Worm (Caenorhabditis elegans) whole organism, L4 larva: ENCODE measurements around the gene T22B7.8.
A peak's percentile ranks its signal among the peaks of the same experiment; 100 is the strongest.

ENCODE experiments used
- D1046.2 ChIP-seq: fragments of 200-800 bp; sonication (Bioruptor generic); IDR thresholded peaks from 2 replicates; pipeline ENCODE4 v1.3.6; 2022; ENCODE audit warnings: missing genetic modification characterization, missing compliant biosample characterization
- F10B5.3 ChIP-seq: sonication (generic microtip); optimal IDR thresholded peaks from 2 replicates; lab custom pipeline; 2016; ENCODE audit warnings: mild to moderate bottlenecking, missing genetic modification characterization, missing compliant biosample characterization
- F37D6.2 ChIP-seq: sonication (generic microtip); optimal IDR thresholded peaks from 2 replicates; lab custom pipeline; 2016; ENCODE audit warnings: mild to moderate bottlenecking, missing genetic modification characterization, missing compliant biosample characterization
- R02D3.7 ChIP-seq: fragments of 150-350 bp; sonication (generic microtip); optimal IDR thresholded peaks from 3 replicates; lab custom pipeline; 2014; ENCODE audit warnings: missing biosample characterization, missing genetic modification characterization
- T20F7.1 ChIP-seq: fragments of 200-800 bp; sonication (Bioruptor generic); optimal IDR thresholded peaks from 2 replicates; lab custom pipeline; 2018; ENCODE audit warnings: mild to moderate bottlenecking, missing genetic modification characterization, missing compliant biosample characterization
- Y75B8A.6 ChIP-seq: fragments of 200-800 bp; sonication (Bioruptor generic); IDR thresholded peaks from 2 replicates; pipeline ENCODE4 v1.3.6; 2022; ENCODE audit warnings: missing genetic modification reagents, missing genetic modification characterization, missing compliant biosample characterization
- aly-2 ChIP-seq: sonication (generic microtip); optimal IDR thresholded peaks from 2 replicates; lab custom pipeline; 2018; ENCODE audit warnings: missing biosample characterization, missing genetic modification characterization
- attf-4 ChIP-seq: sonication (generic microtip); optimal IDR thresholded peaks from 3 replicates; lab custom pipeline; 2017; ENCODE audit warnings: missing biosample characterization, missing genetic modification characterization
- ceh-28 ChIP-seq: fragments of 150-350 bp; optimal IDR thresholded peaks from 2 replicates; lab custom pipeline; 2014; ENCODE audit warnings: missing biosample characterization, missing genetic modification reagents, missing genetic modification characterization
- ceh-44 ChIP-seq: fragments of 200-800 bp; sonication (Bioruptor generic); IDR thresholded peaks from 2 replicates; pipeline ENCODE4 v1.3.6; 2022; ENCODE audit warnings: missing genetic modification reagents, missing genetic modification characterization, missing compliant biosample characterization
- ceh-62 ChIP-seq: sonication (generic microtip); optimal IDR thresholded peaks from 2 replicates; lab custom pipeline; 2017; ENCODE audit warnings: missing biosample characterization, missing genetic modification characterization
- ceh-82 ChIP-seq: sonication (generic microtip); optimal IDR thresholded peaks from 2 replicates; lab custom pipeline; 2017; ENCODE audit warnings: missing biosample characterization, missing genetic modification characterization
- ces-1 ChIP-seq: fragments of 150-350 bp; sonication (generic microtip); optimal IDR thresholded peaks from 4 replicates; lab custom pipeline; 2014; ENCODE audit warnings: missing biosample characterization, missing genetic modification reagents, missing genetic modification characterization
- cey-2 ChIP-seq: sonication (generic microtip); optimal IDR thresholded peaks from 3 replicates; lab custom pipeline; 2017; ENCODE audit warnings: missing genetic modification characterization, mild to moderate bottlenecking, missing compliant biosample characterization, antibody characterized with exemption, borderline replicate concordance; ENCODE audit not compliant: insufficient read depth
- ctbp-1 ChIP-seq: fragments of 200-800 bp; sonication (Bioruptor generic); IDR thresholded peaks from 2 replicates; pipeline ENCODE4 v1.3.6; 2022; ENCODE audit warnings: missing genetic modification reagents, missing genetic modification characterization, missing compliant biosample characterization
- daf-16 ChIP-seq, 3 experiments: sonication (generic microtip); optimal IDR thresholded peaks; 2 replicates each; lab custom pipeline; 2016 to 2017; ENCODE audit warnings: missing genetic modification characterization in 3 of 3, missing genetic modification reagents in 3 of 3, mild to moderate bottlenecking in 2 of 3, missing compliant biosample characterization in 2 of 3, missing biosample characterization in 1 of 3, moderate library complexity in 1 of 3
- daf-19 ChIP-seq: fragments of 200-800 bp; sonication (Bioruptor generic); conservative IDR thresholded peaks from 2 replicates; pipeline ENCODE4 v1.3.6; 2022; ENCODE audit warnings: missing genetic modification characterization, missing compliant biosample characterization
- dmd-9 ChIP-seq: fragments of 200-800 bp; sonication (Bioruptor generic); IDR thresholded peaks from 2 replicates; pipeline ENCODE4 v1.3.6; 2022; ENCODE audit warnings: missing genetic modification reagents, missing genetic modification characterization, missing compliant biosample characterization
- duxl-1 ChIP-seq: sonication (generic microtip); optimal IDR thresholded peaks from 2 replicates; lab custom pipeline; 2016; ENCODE audit warnings: mild to moderate bottlenecking, missing genetic modification characterization, moderate library complexity, missing compliant biosample characterization; ENCODE audit not compliant: poor library complexity
- fos-1 ChIP-seq: fragments of 150-350 bp; optimal IDR thresholded peaks from 2 replicates; lab custom pipeline; 2014; ENCODE audit warnings: missing biosample characterization, missing genetic modification characterization
- jun-1 ChIP-seq: fragments of 150-350 bp; optimal IDR thresholded peaks from 2 replicates; lab custom pipeline; 2014; ENCODE audit warnings: missing biosample characterization, missing genetic modification reagents, missing genetic modification characterization
- lim-7 ChIP-seq: fragments of 200-800 bp; sonication (Bioruptor generic); IDR thresholded peaks from 2 replicates; pipeline ENCODE4 v1.3.6; 2022; ENCODE audit warnings: missing genetic modification characterization, missing compliant biosample characterization
- lin-1 ChIP-seq: fragments of 200-800 bp; sonication (Bioruptor generic); IDR thresholded peaks from 2 replicates; pipeline ENCODE4 v1.3.6; 2022; ENCODE audit warnings: missing genetic modification reagents, missing genetic modification characterization, missing compliant biosample characterization
- lin-15B ChIP-seq: fragments of 150-350 bp; sonication (generic microtip); optimal IDR thresholded peaks from 3 replicates; lab custom pipeline; 2014; ENCODE audit warnings: missing biosample characterization, missing genetic modification characterization
- lin-38 ChIP-seq: fragments of 200-800 bp; sonication (Bioruptor generic); IDR thresholded peaks from 2 replicates; pipeline ENCODE4 v1.3.6; 2022; ENCODE audit warnings: missing genetic modification reagents, missing genetic modification characterization, missing compliant biosample characterization
- lin-39 ChIP-seq: fragments of 150-350 bp; optimal IDR thresholded peaks from 2 replicates; lab custom pipeline; 2014; ENCODE audit warnings: missing biosample characterization, missing genetic modification reagents, missing genetic modification characterization
- lsy-2 ChIP-seq, 2 experiments: fragments of 150-350 bp in 1 of 2; sonication (generic microtip) in 1 of 2; optimal IDR thresholded peaks; 2 replicates each; lab custom pipeline; 2014 to 2017; ENCODE audit warnings: missing biosample characterization in 2 of 2, missing genetic modification characterization in 2 of 2
- madf-9 ChIP-seq: fragments of 200-800 bp; sonication (Bioruptor generic); conservative IDR thresholded peaks from 2 replicates; pipeline ENCODE4 v1.3.6; 2022; ENCODE audit warnings: missing genetic modification reagents, missing genetic modification characterization, missing compliant biosample characterization
- mep-1 ChIP-seq: fragments of 150-350 bp; sonication (generic microtip); optimal IDR thresholded peaks from 3 replicates; lab custom pipeline; 2014; ENCODE audit warnings: missing biosample characterization, missing genetic modification characterization
- mxl-3 ChIP-seq: fragments of 200-800 bp; sonication (Bioruptor generic); optimal IDR thresholded peaks from 2 replicates; lab custom pipeline; 2018; ENCODE audit warnings: mild to moderate bottlenecking, missing genetic modification characterization, missing compliant biosample characterization
- nhr-237 ChIP-seq: sonication (generic microtip); optimal IDR thresholded peaks from 2 replicates; lab custom pipeline; 2017; ENCODE audit warnings: missing biosample characterization, missing genetic modification characterization
- nhr-28 ChIP-seq: fragments of 150-350 bp; optimal IDR thresholded peaks from 2 replicates; lab custom pipeline; 2014; ENCODE audit warnings: missing biosample characterization, missing genetic modification characterization
- nhr-41 ChIP-seq: fragments of 200-800 bp; sonication (Bioruptor generic); IDR thresholded peaks from 2 replicates; pipeline ENCODE4 v1.3.6; 2022; ENCODE audit warnings: missing genetic modification reagents, missing genetic modification characterization, missing compliant biosample characterization
- nhr-48 ChIP-seq: sonication (generic microtip); optimal IDR thresholded peaks from 2 replicates; lab custom pipeline; 2016; ENCODE audit warnings: mild to moderate bottlenecking, missing genetic modification characterization, missing compliant biosample characterization
- nhr-6 ChIP-seq: fragments of 150-350 bp; optimal IDR thresholded peaks from 2 replicates; lab custom pipeline; 2014; ENCODE audit warnings: missing biosample characterization, missing genetic modification characterization
- nhr-76 ChIP-seq: fragments of 150-350 bp; optimal IDR thresholded peaks from 2 replicates; lab custom pipeline; 2014; ENCODE audit warnings: missing biosample characterization, missing genetic modification characterization
- nhr-77 ChIP-seq: fragments of 150-350 bp; optimal IDR thresholded peaks from 2 replicates; lab custom pipeline; 2014; ENCODE audit warnings: missing biosample characterization, missing genetic modification characterization
- pha-4 ChIP-seq, 2 experiments: fragments of 150-350 bp in 1 of 2; fragments of 200-800 bp in 1 of 2; sonication (Bioruptor generic) in 1 of 2; IDR thresholded peaks in 1 of 2; optimal IDR thresholded peaks in 1 of 2; 2 replicates each; pipeline versions ENCODE4 v1.3.6 to Lab custom; 2014 to 2022; ENCODE audit warnings: missing genetic modification characterization in 2 of 2, missing genetic modification reagents in 2 of 2, missing biosample characterization in 1 of 2, missing compliant biosample characterization in 1 of 2
- pqm-1 ChIP-seq: sonication (generic microtip); optimal IDR thresholded peaks from 2 replicates; lab custom pipeline; 2017; ENCODE audit warnings: missing biosample characterization, missing genetic modification characterization
- rbr-2 ChIP-seq: sonication (generic microtip); optimal IDR thresholded peaks from 2 replicates; lab custom pipeline; 2016; ENCODE audit warnings: missing genotype, missing genetic modification characterization, missing compliant biosample characterization
- skn-1 ChIP-seq: fragments of 150-350 bp; optimal IDR thresholded peaks from 2 replicates; lab custom pipeline; 2014; ENCODE audit warnings: missing biosample characterization, missing genetic modification characterization
- snpc-1.2 ChIP-seq: fragments of 200-800 bp; sonication (Bioruptor generic); IDR thresholded peaks from 2 replicates; pipeline ENCODE4 v1.3.6; 2022; ENCODE audit warnings: missing genetic modification reagents, missing genetic modification characterization, missing compliant biosample characterization
- snpc-4 ChIP-seq: fragments of 150-350 bp; optimal IDR thresholded peaks from 2 replicates; lab custom pipeline; 2014; ENCODE audit warnings: missing biosample characterization, missing genetic modification characterization
- spr-3 ChIP-seq: fragments of 200-800 bp; sonication (Bioruptor generic); optimal IDR thresholded peaks from 2 replicates; lab custom pipeline; 2018; ENCODE audit warnings: mild to moderate bottlenecking, missing genetic modification characterization, missing compliant biosample characterization
- tag-97 ChIP-seq: fragments of 200-800 bp; sonication (Bioruptor generic); IDR thresholded peaks from 2 replicates; pipeline ENCODE4 v1.3.6; 2022; ENCODE audit warnings: missing genetic modification characterization, missing compliant biosample characterization
- unc-130 ChIP-seq: sonication (generic microtip); optimal IDR thresholded peaks from 2 replicates; lab custom pipeline; 2016; ENCODE audit warnings: missing genetic modification reagents, missing genetic modification characterization, missing compliant biosample characterization
- unc-62 ChIP-seq, 3 experiments: fragments of 150-350 bp in 1 of 3; sonication (generic microtip); optimal IDR thresholded peaks in 2 of 3; peaks in 1 of 3; 1 replicate in 1 of 3; 2 replicates in 2 of 3; lab custom pipeline; 2014 to 2017; ENCODE audit warnings: missing biosample characterization in 3 of 3, missing genetic modification characterization in 3 of 3, missing genetic modification reagents in 3 of 3, missing genotype in 1 of 3
- zag-1 ChIP-seq: fragments of 150-350 bp; optimal IDR thresholded peaks from 2 replicates; lab custom pipeline; 2014; ENCODE audit warnings: missing biosample characterization, missing genetic modification characterization
- zfp-2 ChIP-seq: sonication (generic microtip); optimal IDR thresholded peaks from 2 replicates; lab custom pipeline; 2016; ENCODE audit warnings: mild to moderate bottlenecking, missing genetic modification characterization, missing compliant biosample characterization
- ztf-11 ChIP-seq: fragments of 150-350 bp; optimal IDR thresholded peaks from 2 replicates; lab custom pipeline; 2014; ENCODE audit warnings: missing biosample characterization, missing genetic modification characterization
- ztf-7 ChIP-seq: fragments of 150-350 bp; optimal IDR thresholded peaks from 2 replicates; lab custom pipeline; 2014; ENCODE audit warnings: missing biosample characterization, missing genetic modification characterization

Gene T22B7.8

ce11 chrX:5653813-5654212 lies 22.1 kb downstream of the T22B7.8 start, which contains the start of gene T22B7.7 (continued):
- no peak for TF ChIP-seq attf-4
- TF ChIP-seq nhr-6, result no peak
- no peak for TF ChIP-seq aly-2 (tag; lab: Kevin White, UChicago)
- TF ChIP-seq daf-19 (GFP tag; lab: Robert Waterston, UW), result no peak
- no peak for TF ChIP-seq rbr-2
- TF ChIP-seq ces-1, result no peak
- no peak for TF ChIP-seq nhr-41 (GFP tag; lab: Robert Waterston, UW)
- TF ChIP-seq ceh-62 (tag; lab: Kevin White, UChicago), result no peak
- no peak for TF ChIP-seq lin-1
- TF ChIP-seq nhr-28 (tag; lab: Kevin White, UChicago), result peak; percentile 78
- TF ChIP-seq zfp-2, result no peak
- no peak for TF ChIP-seq Y75B8A.6 (GFP tag; lab: Robert Waterston, UW)
- TF ChIP-seq ztf-11 (tag; lab: Kevin White, UChicago), result no peak
- peak; percentile 70 for TF ChIP-seq mxl-3
- TF ChIP-seq lsy-2 (tag; optimal IDR thresholded peaks at IDR 0.05; lab: Kevin White, UChicago), result no peak
- no peak for TF ChIP-seq snpc-1.2 (GFP tag; lab: Robert Waterston, UW)
- TF ChIP-seq T20F7.1 (GFP tag; lab: Kevin White, UChicago), result no peak
- TF ChIP-seq nhr-76 (tag; lab: Kevin White, UChicago), result no peak
- no peak for TF ChIP-seq dmd-9 (GFP tag; lab: Robert Waterston, UW)
- no peak for TF ChIP-seq madf-9
- no peak for TF ChIP-seq skn-1 (tag; lab: Kevin White, UChicago)
- no peak for TF ChIP-seq spr-3 (GFP tag; lab: Kevin White, UChicago)
- TF ChIP-seq nhr-48, result peak; percentile 79
- no peak for TF ChIP-seq unc-130 (GFP tag; lab: Kevin White, UChicago)
- TF ChIP-seq tag-97 (GFP tag; lab: Robert Waterston, UW), result no peak
- TF ChIP-seq pha-4 (GFP tag; IDR thresholded peaks at IDR 0.05; lab: Robert Waterston, UW), result no peak
- TF ChIP-seq pha-4 (tag; optimal IDR thresholded peaks at IDR 0.05; lab: Kevin White, UChicago), result no peak
- no peak for TF ChIP-seq fos-1 (tag; lab: Kevin White, UChicago)
- no peak for TF ChIP-seq ctbp-1 (GFP tag; lab: Robert Waterston, UW)
- no peak for TF ChIP-seq zag-1 (tag; lab: Kevin White, UChicago)
- no peak for TF ChIP-seq unc-62 (GFP tag; optimal IDR thresholded peaks at IDR 0.05 in 1 of 2; lab: Kevin White, UChicago)
- TF ChIP-seq unc-62 (tag; optimal IDR thresholded peaks at IDR 0.05; lab: Kevin White, UChicago), result no peak
- no peak for TF ChIP-seq nhr-237
- no peak for TF ChIP-seq lin-15B (tag; lab: Kevin White, UChicago)
- no peak for TF ChIP-seq ztf-7 (tag; lab: Kevin White, UChicago)
- no peak for TF ChIP-seq duxl-1 (tag; lab: Kevin White, UChicago)
- TF ChIP-seq ceh-44, result no peak
- no peak for TF ChIP-seq cey-2 (tag; lab: Kevin White, UChicago)
- no peak for TF ChIP-seq snpc-4 (tag; lab: Kevin White, UChicago)
- no peak for TF ChIP-seq D1046.2
- TF ChIP-seq lin-38 (GFP tag; lab: Robert Waterston, UW), result no peak
- TF ChIP-seq ceh-82, result no peak
- no peak for TF ChIP-seq lin-39
- TF ChIP-seq R02D3.7 (tag; lab: Kevin White, UChicago), result no peak
- no peak for TF ChIP-seq ceh-28 (tag; lab: Kevin White, UChicago)
- TF ChIP-seq mep-1 (tag; lab: Kevin White, UChicago), result no peak
- TF ChIP-seq daf-16 (GFP tag; optimal IDR thresholded peaks at IDR 0.05; lab: Kevin White, UChicago), result peak in 1 of 2 experiments; percentile 97
- TF ChIP-seq daf-16 (tag; optimal IDR thresholded peaks at IDR 0.05; lab: Kevin White, UChicago), result peak; percentile 83
- TF ChIP-seq pqm-1 (tag; lab: Kevin White, UChicago), result peak; percentile 42
- TF ChIP-seq nhr-77 (tag; lab: Kevin White, UChicago), result peak; percentile 3
- no peak for TF ChIP-seq jun-1 (tag; lab: Kevin White, UChicago)
- TF ChIP-seq lim-7, result no peak
- TF ChIP-seq F10B5.3 (tag; lab: Kevin White, UChicago), result no peak
- TF ChIP-seq F37D6.2, result no peak
